Worm (Caenorhabditis elegans) whole organism, L4 larva: ENCODE results near the gene mpk-2.

Source experiments
- aha-1 ChIP-seq: fragments of 150-350 bp; peaks from one replicate; lab custom pipeline; 2014; ENCODE audit warnings: missing biosample characterization, missing genetic modification characterization
- aly-2 ChIP-seq: sonication (generic microtip); optimal IDR thresholded peaks from 2 replicates; lab custom pipeline; 2018; ENCODE audit warnings: missing biosample characterization, missing genetic modification characterization
- jun-1 ChIP-seq: fragments of 150-350 bp; optimal IDR thresholded peaks from 2 replicates; lab custom pipeline; 2014; ENCODE audit warnings: missing biosample characterization, missing genetic modification reagents, missing genetic modification characterization
- lin-13 ChIP-seq: fragments of 150-350 bp; optimal IDR thresholded peaks from 2 replicates; lab custom pipeline; 2014; ENCODE audit warnings: missing biosample characterization, missing genetic modification reagents, missing genetic modification characterization
- mdt-29 ChIP-seq: fragments of 200-800 bp; sonication (Bioruptor generic); IDR thresholded peaks from 2 replicates; pipeline ENCODE4 v1.3.6; 2022; ENCODE audit warnings: missing genetic modification reagents, missing genetic modification characterization, missing compliant biosample characterization
- nhr-237 ChIP-seq: sonication (generic microtip); optimal IDR thresholded peaks from 2 replicates; lab custom pipeline; 2017; ENCODE audit warnings: missing biosample characterization, missing genetic modification characterization
- pha-4 ChIP-seq, 2 experiments: fragments of 150-350 bp in 1 of 2; fragments of 200-800 bp in 1 of 2; sonication (Bioruptor generic) in 1 of 2; IDR thresholded peaks in 1 of 2; optimal IDR thresholded peaks in 1 of 2; 2 replicates each; pipeline versions ENCODE4 v1.3.6 to Lab custom; 2014 to 2022; ENCODE audit warnings: missing genetic modification characterization in 2 of 2, missing genetic modification reagents in 2 of 2, missing biosample characterization in 1 of 2, missing compliant biosample characterization in 1 of 2
- skn-1 ChIP-seq: fragments of 150-350 bp; optimal IDR thresholded peaks from 2 replicates; lab custom pipeline; 2014; ENCODE audit warnings: missing biosample characterization, missing genetic modification characterization

DNA sequence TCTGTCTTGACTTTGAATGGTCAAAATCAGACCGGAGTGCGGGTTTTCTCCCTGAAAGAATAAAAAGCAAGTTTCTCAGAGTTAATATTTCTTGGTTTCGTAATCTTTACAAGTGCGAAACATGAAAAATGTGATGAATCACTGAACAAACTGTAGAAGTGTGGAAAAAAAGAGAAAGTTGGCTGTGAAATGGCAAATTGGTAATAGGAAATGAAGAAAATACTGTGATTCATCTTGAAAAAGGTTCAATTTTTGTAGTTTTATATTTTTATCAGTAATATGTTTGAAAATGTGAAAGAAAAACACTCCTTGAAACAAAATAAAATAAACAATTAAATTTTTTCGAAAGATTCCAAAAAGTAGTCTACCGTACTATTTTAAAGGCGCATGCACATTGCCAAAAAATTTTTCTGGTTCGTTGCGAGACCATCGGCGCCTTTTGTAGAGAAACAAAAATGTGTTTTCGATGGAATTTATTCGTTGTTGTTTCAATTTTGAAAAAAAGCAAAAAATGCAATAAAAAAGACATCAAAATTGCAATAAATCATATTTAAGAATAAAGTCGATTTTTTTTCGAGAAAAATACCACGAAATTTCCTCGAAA lies 12.2 kb upstream of the mpk-2 start, which contains the start of gene pld-1:
- TF ChIP-seq aly-2 (tag; lab: Kevin White, UChicago): no peak
- TF ChIP-seq aha-1 (tag; lab: Kevin White, UChicago): no peak
- TF ChIP-seq jun-1 (tag; lab: Kevin White, UChicago): no peak
- no peak for TF ChIP-seq lin-13 (GFP tag; lab: Kevin White, UChicago)
- TF ChIP-seq nhr-237 (tag; lab: Kevin White, UChicago): no peak
- no peak for TF ChIP-seq mdt-29 (GFP tag; lab: Robert Waterston, UW)
- TF ChIP-seq skn-1: no peak
- TF ChIP-seq pha-4 (GFP tag; IDR thresholded peaks at IDR 0.05; lab: Robert Waterston, UW): no peak
- TF ChIP-seq pha-4 (tag; optimal IDR thresholded peaks at IDR 0.05; lab: Kevin White, UChicago): no peak
